Worm (Caenorhabditis elegans) whole organism, young adult: Measurements from ENCODE around the gene srt-56.

Source experiments
- B0035.1 ChIP-seq: sonication (generic microtip); optimal IDR thresholded peaks from 2 replicates; lab custom pipeline; 2016; ENCODE audit warnings: missing genetic modification characterization, mild to moderate bottlenecking, missing compliant biosample characterization, missing genotype, missing genetic modification reagents
- C17E4.6 ChIP-seq: fragments of 200-800 bp; sonication (Bioruptor generic); IDR thresholded peaks from 2 replicates; pipeline ENCODE4 v1.3.6; 2022; ENCODE audit warnings: missing genetic modification reagents, missing genetic modification characterization, missing compliant biosample characterization
- F49E8.2 ChIP-seq: sonication (generic microtip); optimal IDR thresholded peaks from 3 replicates; lab custom pipeline; 2017; ENCODE audit warnings: missing genetic modification characterization, mild to moderate bottlenecking, missing compliant biosample characterization, antibody characterized with exemption, moderate library complexity; ENCODE audit not compliant: insufficient read depth
- F52B5.7 ChIP-seq: sonication (generic microtip); optimal IDR thresholded peaks from 2 replicates; lab custom pipeline; 2016; ENCODE audit warnings: mild to moderate bottlenecking, missing genetic modification characterization, missing compliant biosample characterization
- F55B11.4 ChIP-seq: sonication (generic microtip); optimal IDR thresholded peaks from 2 replicates; lab custom pipeline; 2016; ENCODE audit warnings: missing compliant biosample characterization, missing genetic modification characterization, borderline replicate concordance; ENCODE audit not compliant: insufficient read depth
- F57A8.1 ChIP-seq: fragments of 200-800 bp; sonication (Bioruptor generic); optimal IDR thresholded peaks from 2 replicates; lab custom pipeline; 2018; ENCODE audit warnings: mild to moderate bottlenecking, missing genetic modification characterization, moderate library complexity, missing compliant biosample characterization
- T26A5.8 ChIP-seq: sonication (generic microtip); optimal IDR thresholded peaks from 2 replicates; lab custom pipeline; 2016; ENCODE audit warnings: missing genetic modification characterization, missing compliant biosample characterization
- Y56A3A.18 ChIP-seq: fragments of 200-800 bp; sonication (Bioruptor generic); IDR thresholded peaks from 2 replicates; pipeline ENCODE4 v1.3.6; 2022; ENCODE audit warnings: missing genetic modification reagents, missing genetic modification characterization, missing compliant biosample characterization
- Y79H2A.3 ChIP-seq: fragments of 200-800 bp; sonication (Bioruptor generic); conservative IDR thresholded peaks from 2 replicates; pipeline ENCODE4 v1.3.6; 2022; ENCODE audit warnings: missing genetic modification reagents, missing genetic modification characterization, missing compliant biosample characterization
- ZK185.1 ChIP-seq: sonication (generic microtip); optimal IDR thresholded peaks from 2 replicates; lab custom pipeline; 2016; ENCODE audit warnings: mild to moderate bottlenecking, missing genetic modification characterization, missing compliant biosample characterization; ENCODE audit not compliant: poor library complexity, severe bottlenecking
- akir-1 ChIP-seq: fragments of 200-800 bp; sonication (Bioruptor generic); optimal IDR thresholded peaks from 2 replicates; lab custom pipeline; 2018; ENCODE audit warnings: mild to moderate bottlenecking, missing genetic modification characterization, moderate library complexity, missing compliant biosample characterization
- ama-1 ChIP-seq, 3 experiments: fragments of 150-350 bp in 1 of 3; sonication (generic microtip) in 2 of 3; optimal IDR thresholded peaks; 2 replicates each; lab custom pipeline; 2014 to 2018; ENCODE audit warnings: missing biosample characterization in 2 of 3, missing genetic modification characterization in 2 of 3, missing genetic modification reagents in 2 of 3
- atf-7 ChIP-seq: sonication (generic microtip); optimal IDR thresholded peaks from 2 replicates; lab custom pipeline; 2017; ENCODE audit warnings: mild to moderate bottlenecking, missing genetic modification characterization, missing compliant biosample characterization
- athp-1 ChIP-seq: sonication (generic microtip); optimal IDR thresholded peaks from 2 replicates; lab custom pipeline; 2017; ENCODE audit warnings: mild to moderate bottlenecking, missing genetic modification characterization, missing compliant biosample characterization
- cebp-2 ChIP-seq: fragments of 200-800 bp; sonication (Bioruptor generic); IDR thresholded peaks from 2 replicates; pipeline ENCODE4 v1.3.6; 2022; ENCODE audit warnings: missing genetic modification characterization, missing compliant biosample characterization
- ceh-40 ChIP-seq: fragments of 200-800 bp; sonication (Bioruptor generic); IDR thresholded peaks from 2 replicates; pipeline ENCODE4 v1.3.6; 2022; ENCODE audit warnings: missing genetic modification characterization, missing compliant biosample characterization
- chd-7 ChIP-seq: sonication (generic microtip); optimal IDR thresholded peaks from 2 replicates; lab custom pipeline; 2016; ENCODE audit warnings: mild to moderate bottlenecking, missing genetic modification characterization, moderate library complexity, missing compliant biosample characterization
- dox-1 ChIP-seq: fragments of 200-800 bp; sonication (Bioruptor generic); IDR thresholded peaks from 2 replicates; pipeline ENCODE4 v1.3.6; 2022; ENCODE audit warnings: missing genetic modification reagents, missing genetic modification characterization, missing compliant biosample characterization
- dpff-1 ChIP-seq: sonication (generic microtip); optimal IDR thresholded peaks from 2 replicates; lab custom pipeline; 2017; ENCODE audit warnings: mild to moderate bottlenecking, missing genetic modification characterization, missing compliant biosample characterization
- egrh-3 ChIP-seq: fragments of 200-800 bp; sonication (Bioruptor generic); IDR thresholded peaks from 2 replicates; pipeline ENCODE4 v1.3.6; 2022; ENCODE audit warnings: missing genetic modification reagents, missing genetic modification characterization, missing compliant biosample characterization
- ekl-4 ChIP-seq: fragments of 200-800 bp; sonication (Bioruptor generic); IDR thresholded peaks from 2 replicates; pipeline ENCODE4 v1.3.6; 2022; ENCODE audit warnings: missing genetic modification reagents, missing genetic modification characterization, missing compliant biosample characterization
- hlh-12 ChIP-seq: sonication (generic microtip); optimal IDR thresholded peaks from 2 replicates; lab custom pipeline; 2016; ENCODE audit warnings: missing genetic modification characterization, missing compliant biosample characterization
- hlh-26 ChIP-seq: fragments of 200-800 bp; sonication (Bioruptor generic); conservative IDR thresholded peaks from 2 replicates; pipeline ENCODE4 v1.3.6; 2022; ENCODE audit warnings: missing genetic modification reagents, missing genetic modification characterization, missing compliant biosample characterization
- hrde-1 ChIP-seq: sonication (generic microtip); optimal IDR thresholded peaks from 2 replicates; lab custom pipeline; 2016; ENCODE audit warnings: missing genetic modification characterization, mild to moderate bottlenecking, missing compliant biosample characterization, moderate library complexity, missing genotype, missing genetic modification reagents, borderline replicate concordance
- lin-26 ChIP-seq: fragments of 200-800 bp; sonication (Bioruptor generic); IDR thresholded peaks from 2 replicates; pipeline ENCODE4 v1.3.6; 2022; ENCODE audit warnings: missing genetic modification reagents, missing genetic modification characterization, missing compliant biosample characterization
- lir-1 ChIP-seq: fragments of 200-800 bp; sonication (Bioruptor generic); conservative IDR thresholded peaks from 2 replicates; pipeline ENCODE4 v1.3.6; 2022; ENCODE audit warnings: missing genetic modification reagents, missing genetic modification characterization, missing compliant biosample characterization
- madf-3 ChIP-seq: fragments of 200-800 bp; sonication (Bioruptor generic); IDR thresholded peaks from 2 replicates; pipeline ENCODE4 v1.3.6; 2022; ENCODE audit warnings: missing genetic modification reagents, missing genetic modification characterization, missing compliant biosample characterization
- madf-8 ChIP-seq: fragments of 200-800 bp; sonication (Bioruptor generic); conservative IDR thresholded peaks from 2 replicates; pipeline ENCODE4 v1.3.6; 2022; ENCODE audit warnings: missing genetic modification reagents, missing genetic modification characterization, missing compliant biosample characterization
- mel-28 ChIP-seq: sonication (generic microtip); optimal IDR thresholded peaks from 2 replicates; lab custom pipeline; 2016; ENCODE audit warnings: borderline replicate concordance, mild to moderate bottlenecking, missing genetic modification characterization, missing compliant biosample characterization
- nfya-1 ChIP-seq: sonication (generic microtip); optimal IDR thresholded peaks from 2 replicates; lab custom pipeline; 2017; ENCODE audit warnings: antibody characterized with exemption, missing compliant biosample characterization, missing genetic modification characterization, borderline replicate concordance; ENCODE audit not compliant: insufficient read depth
- nhr-179 ChIP-seq: sonication (generic microtip); optimal IDR thresholded peaks from 2 replicates; lab custom pipeline; 2016; ENCODE audit warnings: mild to moderate bottlenecking, missing genetic modification characterization, missing compliant biosample characterization
- nhr-27 ChIP-seq: fragments of 200-800 bp; sonication (Bioruptor generic); optimal IDR thresholded peaks from 2 replicates; lab custom pipeline; 2018; ENCODE audit warnings: mild to moderate bottlenecking, missing genetic modification characterization, moderate library complexity, missing compliant biosample characterization
- pha-4 ChIP-seq: fragments of 150-350 bp; sonication (generic microtip); optimal IDR thresholded peaks from 2 replicates; lab custom pipeline; 2014; ENCODE audit warnings: missing biosample characterization, missing genetic modification reagents, missing genetic modification characterization
- repo-1 ChIP-seq: sonication (generic microtip); optimal IDR thresholded peaks from 2 replicates; lab custom pipeline; 2017; ENCODE audit warnings: mild to moderate bottlenecking, missing genetic modification characterization, missing compliant biosample characterization
- sea-2 ChIP-seq: fragments of 200-800 bp; sonication (Bioruptor generic); IDR thresholded peaks from 2 replicates; pipeline ENCODE4 v1.3.6; 2022; ENCODE audit warnings: missing genetic modification characterization, missing compliant biosample characterization
- snpc-4 ChIP-seq, 5 experiments: fragments of 150-350 bp in 1 of 5; sonication (generic microtip) in 4 of 5; optimal IDR thresholded peaks; 2 replicates each; lab custom pipeline; 2014 to 2018; ENCODE audit warnings: missing genetic modification characterization in 5 of 5, missing biosample characterization in 3 of 5, antibody characterized with exemption in 2 of 5, mild to moderate bottlenecking in 2 of 5, missing compliant biosample characterization in 2 of 5, missing genotype in 2 of 5, moderate library complexity in 2 of 5, missing genetic modification reagents in 1 of 5
- somi-1 ChIP-seq: fragments of 200-800 bp; sonication (Bioruptor generic); optimal IDR thresholded peaks from 2 replicates; lab custom pipeline; 2018; ENCODE audit warnings: mild to moderate bottlenecking, missing genetic modification characterization, missing compliant biosample characterization
- xnd-1 ChIP-seq: sonication (generic microtip); optimal IDR thresholded peaks from 2 replicates; lab custom pipeline; 2016; ENCODE audit warnings: missing genotype, missing genetic modification reagents, missing genetic modification characterization, missing compliant biosample characterization
- zfh-2 ChIP-seq: fragments of 200-800 bp; sonication (Bioruptor generic); conservative IDR thresholded peaks from 2 replicates; pipeline ENCODE4 v1.3.6; 2022; ENCODE audit warnings: missing genetic modification reagents, missing genetic modification characterization, missing compliant biosample characterization
- ztf-22 ChIP-seq: fragments of 200-800 bp; sonication (Bioruptor generic); optimal IDR thresholded peaks from 2 replicates; lab custom pipeline; 2018; ENCODE audit warnings: mild to moderate bottlenecking, missing genetic modification characterization, moderate library complexity, missing compliant biosample characterization
- ztf-25 ChIP-seq: fragments of 200-800 bp; sonication (Bioruptor generic); IDR thresholded peaks from 2 replicates; pipeline ENCODE4 v1.3.6; 2022; ENCODE audit warnings: missing genetic modification reagents, missing genetic modification characterization, missing compliant biosample characterization
- ztf-28 ChIP-seq: fragments of 200-800 bp; sonication (Bioruptor generic); IDR thresholded peaks from 2 replicates; pipeline ENCODE4 v1.3.6; 2022; ENCODE audit warnings: missing genetic modification reagents, missing genetic modification characterization, missing compliant biosample characterization
- ztf-6 ChIP-seq: fragments of 200-800 bp; sonication (Bioruptor generic); IDR thresholded peaks from 2 replicates; pipeline ENCODE4 v1.3.6; 2022; ENCODE audit warnings: missing genetic modification reagents, missing genetic modification characterization, missing compliant biosample characterization

The srt-56 gene

ce11 chrV:3155072-3155471, 33.4 kb upstream of the srt-56 start, which contains the start of gene srab-7:
Gene srab-7, minus strand, starts transcription at chrV:3155172.
- TF ChIP-seq dpff-1 (no peak), ztf-25 (no peak), lin-26 (GFP tag; lab: Robert Waterston, UW) (no peak), ama-1 (optimal IDR thresholded peaks at IDR 0.05; lab: Kevin White, UChicago) (no peak), ama-1 (GFP tag; optimal IDR thresholded peaks at IDR 0.05; lab: Kevin White, UChicago) (no peak), atf-7 (tag; lab: Kevin White, UChicago) (no peak), mel-28 (tag; lab: Kevin White, UChicago) (no peak), F52B5.7 (no peak), ZK185.1 (tag; lab: Kevin White, UChicago) (no peak), madf-8 (GFP tag; lab: Robert Waterston, UW) (no peak), akir-1 (GFP tag; lab: Kevin White, UChicago) (no peak), Y56A3A.18 (GFP tag; lab: Robert Waterston, UW) (no peak), F49E8.2 (no peak)
- TF ChIP-seq, all 124 proteins: peak for 0

- no peak for TF ChIP-seq chd-7 (tag; lab: Kevin White, UChicago)
- no peak for TF ChIP-seq T26A5.8 (tag; lab: Kevin White, UChicago)
- TF ChIP-seq cebp-2 (GFP tag; lab: Robert Waterston, UW) = no peak
- no peak for TF ChIP-seq pha-4 (tag; lab: Kevin White, UChicago)
- no peak for TF ChIP-seq dox-1 (GFP tag; lab: Robert Waterston, UW)
- TF ChIP-seq C17E4.6 (GFP tag; lab: Robert Waterston, UW) = no peak
- no peak for TF ChIP-seq lir-1 (GFP tag; lab: Robert Waterston, UW)
- no peak for TF ChIP-seq xnd-1
- TF ChIP-seq hlh-12 (tag; lab: Kevin White, UChicago) = no peak
- no peak for TF ChIP-seq nhr-27 (tag; lab: Kevin White, UChicago)
- no peak for TF ChIP-seq ama-1 (optimal IDR thresholded peaks at IDR 0.05; lab: Kevin White, UChicago)
- no peak for TF ChIP-seq ama-1 (GFP tag; optimal IDR thresholded peaks at IDR 0.05; lab: Kevin White, UChicago)
- no peak for TF ChIP-seq F55B11.4 (tag; lab: Kevin White, UChicago)
- TF ChIP-seq athp-1 (tag; lab: Kevin White, UChicago) = no peak
- no peak for TF ChIP-seq hrde-1 (tag; lab: Kevin White, UChicago)
- TF ChIP-seq F57A8.1 (GFP tag; lab: Kevin White, UChicago) = no peak
- TF ChIP-seq madf-3 (GFP tag; lab: Robert Waterston, UW) = no peak
- TF ChIP-seq Y79H2A.3 (GFP tag; lab: Robert Waterston, UW) = no peak
- no peak for TF ChIP-seq B0035.1 (tag; lab: Kevin White, UChicago)
- no peak for TF ChIP-seq ztf-6 (GFP tag; lab: Robert Waterston, UW)
- TF ChIP-seq lin-26 (GFP tag; lab: Robert Waterston, UW) = no peak
Measured at ce11 chrV:3151862-3152261, 30.2 kb upstream of the srt-56 start, which contains the start of gene srab-6. Gene srab-6, minus strand, starts transcription at chrV:3151962.

- TF ChIP-seq somi-1 (GFP tag; lab: Kevin White, UChicago) = no peak
- TF ChIP-seq hrde-1 (tag; lab: Kevin White, UChicago) = no peak
- no peak for TF ChIP-seq snpc-4 (GFP tag; optimal IDR thresholded peaks at IDR 0.05; lab: Kevin White, UChicago)
- TF ChIP-seq snpc-4 (tag; optimal IDR thresholded peaks at IDR 0.05; lab: Kevin White, UChicago) = peak in 2 of 4 experiments; percentile 58 to 86
- no peak for TF ChIP-seq madf-8 (GFP tag; lab: Robert Waterston, UW)
- peak; percentile 89 for TF ChIP-seq zfh-2 (GFP tag; lab: Robert Waterston, UW)
- TF ChIP-seq ztf-28 (GFP tag; lab: Robert Waterston, UW) = peak; percentile 40; the same call in 1 of the 2 replicates
- TF ChIP-seq sea-2 (GFP tag; lab: Robert Waterston, UW) = no peak
- no peak for TF ChIP-seq nhr-179 (tag; lab: Kevin White, UChicago)
- no peak for TF ChIP-seq B0035.1 (tag; lab: Kevin White, UChicago)
- no peak for TF ChIP-seq nfya-1 (tag; lab: Kevin White, UChicago)
- TF ChIP-seq dpff-1 = no peak
- no peak for TF ChIP-seq F55B11.4 (tag; lab: Kevin White, UChicago)
- no peak for TF ChIP-seq ceh-40 (GFP tag; lab: Robert Waterston, UW)
- TF ChIP-seq repo-1 = no peak
- TF ChIP-seq ekl-4 (GFP tag; lab: Robert Waterston, UW) = no peak
- no peak for TF ChIP-seq hlh-26 (GFP tag; lab: Robert Waterston, UW)
- TF ChIP-seq ztf-22 (GFP tag; lab: Kevin White, UChicago) = no peak
- no peak for TF ChIP-seq nhr-27 (tag; lab: Kevin White, UChicago)
- peak; percentile 39; the same call in 1 of the 2 replicates for TF ChIP-seq egrh-3
Measured at ce11 chrV:3149910-3150428, 28.3 kb upstream of the srt-56 start.
